Worm (Caenorhabditis elegans) whole organism, young adult: ENCODE measurements around the gene C24A3.2.

Experiments used
- B0035.1 ChIP-seq: sonication (generic microtip); optimal IDR thresholded peaks from 2 replicates; lab custom pipeline; 2016; ENCODE audit warnings: missing genetic modification characterization, mild to moderate bottlenecking, missing compliant biosample characterization, missing genotype, missing genetic modification reagents
- B0261.1 ChIP-seq: sonication (generic microtip); optimal IDR thresholded peaks from 2 replicates; lab custom pipeline; 2016; ENCODE audit warnings: mild to moderate bottlenecking, missing genetic modification characterization, moderate library complexity, missing compliant biosample characterization
- C17E4.6 ChIP-seq: fragments of 200-800 bp; sonication (Bioruptor generic); IDR thresholded peaks from 2 replicates; pipeline ENCODE4 v1.3.6; 2022; ENCODE audit warnings: missing genetic modification reagents, missing genetic modification characterization, missing compliant biosample characterization
- F10E7.11 ChIP-seq: sonication (generic microtip); optimal IDR thresholded peaks from 2 replicates; lab custom pipeline; 2017; ENCODE audit warnings: mild to moderate bottlenecking, missing genetic modification characterization, moderate library complexity, missing compliant biosample characterization
- F37B4.10 ChIP-seq: fragments of 200-800 bp; sonication (Bioruptor generic); IDR thresholded peaks from 2 replicates; pipeline ENCODE4 v1.3.6; 2022; ENCODE audit warnings: missing genetic modification characterization, missing compliant biosample characterization
- F49E8.2 ChIP-seq: sonication (generic microtip); optimal IDR thresholded peaks from 3 replicates; lab custom pipeline; 2017; ENCODE audit warnings: missing genetic modification characterization, mild to moderate bottlenecking, missing compliant biosample characterization, antibody characterized with exemption, moderate library complexity; ENCODE audit not compliant: insufficient read depth
- F52B5.7 ChIP-seq: sonication (generic microtip); optimal IDR thresholded peaks from 2 replicates; lab custom pipeline; 2016; ENCODE audit warnings: mild to moderate bottlenecking, missing genetic modification characterization, missing compliant biosample characterization
- T07F8.4 ChIP-seq: sonication (generic microtip); optimal IDR thresholded peaks from 2 replicates; lab custom pipeline; 2016; ENCODE audit warnings: mild to moderate bottlenecking, missing genetic modification characterization, moderate library complexity, missing compliant biosample characterization
- Y56A3A.18 ChIP-seq: fragments of 200-800 bp; sonication (Bioruptor generic); IDR thresholded peaks from 2 replicates; pipeline ENCODE4 v1.3.6; 2022; ENCODE audit warnings: missing genetic modification reagents, missing genetic modification characterization, missing compliant biosample characterization
- Y67H2A.10 ChIP-seq: fragments of 200-800 bp; sonication (Bioruptor generic); conservative IDR thresholded peaks from 2 replicates; pipeline ENCODE4 v1.3.6; 2022; ENCODE audit warnings: missing genetic modification reagents, missing genetic modification characterization, missing compliant biosample characterization
- Y95B8A.8 ChIP-seq: fragments of 200-800 bp; sonication (Bioruptor generic); IDR thresholded peaks from 2 replicates; pipeline ENCODE4 v1.3.6; 2022; ENCODE audit warnings: missing genetic modification reagents, missing genetic modification characterization, missing compliant biosample characterization
- ZK185.1 ChIP-seq: sonication (generic microtip); optimal IDR thresholded peaks from 2 replicates; lab custom pipeline; 2016; ENCODE audit warnings: mild to moderate bottlenecking, missing genetic modification characterization, missing compliant biosample characterization; ENCODE audit not compliant: poor library complexity, severe bottlenecking
- ama-1 ChIP-seq, 3 experiments: fragments of 150-350 bp in 1 of 3; sonication (generic microtip) in 2 of 3; optimal IDR thresholded peaks; 2 replicates each; lab custom pipeline; 2014 to 2018; ENCODE audit warnings: missing biosample characterization in 2 of 3, missing genetic modification characterization in 2 of 3, missing genetic modification reagents in 2 of 3
- aptf-2 ChIP-seq: fragments of 200-800 bp; sonication (Bioruptor generic); conservative IDR thresholded peaks from 2 replicates; pipeline ENCODE4 v1.3.6; 2022; ENCODE audit warnings: missing genetic modification reagents, missing genetic modification characterization, missing compliant biosample characterization
- aptf-3 ChIP-seq: fragments of 200-800 bp; sonication (Bioruptor generic); IDR thresholded peaks from 2 replicates; pipeline ENCODE4 v1.3.6; 2022; ENCODE audit warnings: missing genetic modification characterization, missing compliant biosample characterization
- attf-3 ChIP-seq: fragments of 200-800 bp; sonication (Bioruptor generic); conservative IDR thresholded peaks from 2 replicates; pipeline ENCODE4 v1.3.6; 2022; ENCODE audit warnings: missing genetic modification reagents, missing genetic modification characterization, missing compliant biosample characterization
- attf-5 ChIP-seq: fragments of 200-800 bp; sonication (Bioruptor generic); optimal IDR thresholded peaks from 2 replicates; lab custom pipeline; 2018; ENCODE audit warnings: mild to moderate bottlenecking, missing genetic modification characterization, missing compliant biosample characterization
- attf-6 ChIP-seq: fragments of 200-800 bp; sonication (Bioruptor generic); IDR thresholded peaks from 2 replicates; pipeline ENCODE4 v1.3.6; 2022; ENCODE audit warnings: missing genetic modification reagents, missing genetic modification characterization, missing compliant biosample characterization
- ccch-3 ChIP-seq: fragments of 200-800 bp; sonication (Bioruptor generic); optimal IDR thresholded peaks from 2 replicates; lab custom pipeline; 2018; ENCODE audit warnings: mild to moderate bottlenecking, missing genetic modification characterization, missing compliant biosample characterization
- cebp-1 ChIP-seq, 2 experiments: fragments of 200-800 bp in 1 of 2; sonication (Bioruptor generic) in 1 of 2; sonication (generic microtip) in 1 of 2; IDR thresholded peaks in 1 of 2; optimal IDR thresholded peaks in 1 of 2; 2 replicates each; pipeline versions ENCODE4 v1.3.6 to Lab custom; 2017 to 2022; ENCODE audit warnings: missing compliant biosample characterization in 2 of 2, missing genetic modification characterization in 2 of 2, mild to moderate bottlenecking in 1 of 2, missing genetic modification reagents in 1 of 2, moderate library complexity in 1 of 2
- ceh-100 ChIP-seq: fragments of 200-800 bp; sonication (Bioruptor generic); IDR thresholded peaks from 2 replicates; pipeline ENCODE4 v1.3.6; 2022; ENCODE audit warnings: missing genetic modification reagents, missing genetic modification characterization, missing compliant biosample characterization
- ceh-58 ChIP-seq: fragments of 200-800 bp; sonication (Bioruptor generic); IDR thresholded peaks from 2 replicates; pipeline ENCODE4 v1.3.6; 2022; ENCODE audit warnings: missing genetic modification characterization, missing compliant biosample characterization
- ceh-79 ChIP-seq: sonication (generic microtip); optimal IDR thresholded peaks from 2 replicates; lab custom pipeline; 2017; ENCODE audit warnings: mild to moderate bottlenecking, missing genetic modification characterization, missing compliant biosample characterization
- dpff-1 ChIP-seq: sonication (generic microtip); optimal IDR thresholded peaks from 2 replicates; lab custom pipeline; 2017; ENCODE audit warnings: mild to moderate bottlenecking, missing genetic modification characterization, missing compliant biosample characterization
- dpl-1 ChIP-seq: fragments of 150-350 bp; optimal IDR thresholded peaks from 2 replicates; lab custom pipeline; 2014; ENCODE audit warnings: missing biosample characterization, missing genetic modification reagents, missing genetic modification characterization
- egl-18 ChIP-seq: fragments of 200-800 bp; sonication (Bioruptor generic); IDR thresholded peaks from 2 replicates; pipeline ENCODE4 v1.3.6; 2022; ENCODE audit warnings: missing genetic modification reagents, missing genetic modification characterization, missing compliant biosample characterization
- egl-44 ChIP-seq: fragments of 200-800 bp; sonication (Bioruptor generic); IDR thresholded peaks from 2 replicates; pipeline ENCODE4 v1.3.6; 2022; ENCODE audit warnings: missing genetic modification reagents, missing genetic modification characterization, missing compliant biosample characterization
- egrh-3 ChIP-seq: fragments of 200-800 bp; sonication (Bioruptor generic); IDR thresholded peaks from 2 replicates; pipeline ENCODE4 v1.3.6; 2022; ENCODE audit warnings: missing genetic modification reagents, missing genetic modification characterization, missing compliant biosample characterization
- fkh-3 ChIP-seq: sonication (generic microtip); optimal IDR thresholded peaks from 2 replicates; lab custom pipeline; 2016; ENCODE audit warnings: mild to moderate bottlenecking, missing genetic modification characterization, missing compliant biosample characterization
- him-1 ChIP-seq: sonication (generic microtip); optimal IDR thresholded peaks from 2 replicates; lab custom pipeline; 2016; ENCODE audit warnings: missing genotype, missing genetic modification reagents, missing genetic modification characterization, missing compliant biosample characterization
- hmg-20 ChIP-seq: fragments of 200-800 bp; sonication (Bioruptor generic); IDR thresholded peaks from 2 replicates; pipeline ENCODE4 v1.3.6; 2022; ENCODE audit warnings: missing genetic modification reagents, missing genetic modification characterization, missing compliant biosample characterization
- lag-1 ChIP-seq: fragments of 200-800 bp; sonication (Bioruptor generic); IDR thresholded peaks from 2 replicates; pipeline ENCODE4 v1.3.6; 2022; ENCODE audit warnings: missing genetic modification reagents, missing genetic modification characterization, missing compliant biosample characterization
- let-526 ChIP-seq: fragments of 200-800 bp; sonication (Bioruptor generic); IDR thresholded peaks from 2 replicates; pipeline ENCODE4 v1.3.6; 2022; ENCODE audit warnings: missing genetic modification reagents, missing genetic modification characterization, missing compliant biosample characterization
- lin-54 ChIP-seq: fragments of 200-800 bp; sonication (Bioruptor generic); optimal IDR thresholded peaks from 2 replicates; lab custom pipeline; 2018; ENCODE audit warnings: mild to moderate bottlenecking, missing genetic modification characterization, missing compliant biosample characterization
- lir-1 ChIP-seq: fragments of 200-800 bp; sonication (Bioruptor generic); conservative IDR thresholded peaks from 2 replicates; pipeline ENCODE4 v1.3.6; 2022; ENCODE audit warnings: missing genetic modification reagents, missing genetic modification characterization, missing compliant biosample characterization
- lsy-27 ChIP-seq: sonication (generic microtip); optimal IDR thresholded peaks from 2 replicates; lab custom pipeline; 2017; ENCODE audit warnings: missing genetic modification characterization, mild to moderate bottlenecking, missing compliant biosample characterization, antibody characterized with exemption, missing genotype, borderline replicate concordance; ENCODE audit not compliant: insufficient read depth
- madf-10 ChIP-seq: sonication (generic microtip); optimal IDR thresholded peaks from 2 replicates; lab custom pipeline; 2016; ENCODE audit warnings: mild to moderate bottlenecking, missing genetic modification characterization, missing compliant biosample characterization
- mes-4 ChIP-seq: sonication (generic microtip); optimal IDR thresholded peaks from 2 replicates; lab custom pipeline; 2016; ENCODE audit warnings: missing genotype, missing genetic modification characterization, missing compliant biosample characterization
- nhr-179 ChIP-seq: sonication (generic microtip); optimal IDR thresholded peaks from 2 replicates; lab custom pipeline; 2016; ENCODE audit warnings: mild to moderate bottlenecking, missing genetic modification characterization, missing compliant biosample characterization
- pbrm-1 ChIP-seq: fragments of 200-800 bp; sonication (Bioruptor generic); IDR thresholded peaks from 2 replicates; pipeline ENCODE4 v1.3.6; 2022; ENCODE audit warnings: missing genetic modification reagents, missing genetic modification characterization, missing compliant biosample characterization
- rcor-1 ChIP-seq: fragments of 200-800 bp; sonication (Bioruptor generic); IDR thresholded peaks from 2 replicates; pipeline ENCODE4 v1.3.6; 2022; ENCODE audit warnings: missing genetic modification reagents, missing genetic modification characterization, missing compliant biosample characterization
- sdz-38 ChIP-seq: sonication (generic microtip); optimal IDR thresholded peaks from 2 replicates; lab custom pipeline; 2016; ENCODE audit warnings: missing genotype, missing genetic modification characterization, missing compliant biosample characterization
- snpc-3.4 ChIP-seq: sonication (generic microtip); optimal IDR thresholded peaks from 2 replicates; lab custom pipeline; 2017; ENCODE audit warnings: missing genetic modification characterization, mild to moderate bottlenecking, missing compliant biosample characterization, antibody characterized with exemption, moderate library complexity, missing genotype, missing genetic modification reagents
- somi-1 ChIP-seq: fragments of 200-800 bp; sonication (Bioruptor generic); optimal IDR thresholded peaks from 2 replicates; lab custom pipeline; 2018; ENCODE audit warnings: mild to moderate bottlenecking, missing genetic modification characterization, missing compliant biosample characterization
- tbx-9 ChIP-seq: sonication (generic microtip); optimal IDR thresholded peaks from 2 replicates; lab custom pipeline; 2016; ENCODE audit warnings: borderline replicate concordance, missing genetic modification characterization, inconsistent platforms, missing compliant biosample characterization
- tlf-1 ChIP-seq: fragments of 200-800 bp; sonication (Bioruptor generic); optimal IDR thresholded peaks from 2 replicates; lab custom pipeline; 2018; ENCODE audit warnings: mild to moderate bottlenecking, missing genetic modification characterization, missing compliant biosample characterization
- zim-3 ChIP-seq: sonication (generic microtip); optimal IDR thresholded peaks from 2 replicates; lab custom pipeline; 2017; ENCODE audit warnings: mild to moderate bottlenecking, missing genetic modification characterization, moderate library complexity, missing compliant biosample characterization
- ztf-28 ChIP-seq: fragments of 200-800 bp; sonication (Bioruptor generic); IDR thresholded peaks from 2 replicates; pipeline ENCODE4 v1.3.6; 2022; ENCODE audit warnings: missing genetic modification reagents, missing genetic modification characterization, missing compliant biosample characterization

C24A3.2 gene

ce11 chrX:8971461-8971860, 25.8 kb upstream of the C24A3.2 start (continued):
- peak; percentile 90 for TF ChIP-seq Y56A3A.18 (GFP tag; lab: Robert Waterston, UW)
- TF ChIP-seq aptf-2 (GFP tag; lab: Robert Waterston, UW): no peak
- no peak for TF ChIP-seq tbx-9 (tag; lab: Kevin White, UChicago)
- TF ChIP-seq dpl-1 (GFP tag; lab: Kevin White, UChicago): no peak
- TF ChIP-seq lsy-27 (tag; lab: Kevin White, UChicago): peak; percentile 45
- peak; percentile 86 for TF ChIP-seq pbrm-1 (GFP tag; lab: Robert Waterston, UW)
- TF ChIP-seq egl-44 (GFP tag; lab: Robert Waterston, UW): no peak
- TF ChIP-seq attf-3 (GFP tag; lab: Robert Waterston, UW): no peak
- TF ChIP-seq rcor-1: peak; percentile 57
- no peak for TF ChIP-seq nhr-179 (tag; lab: Kevin White, UChicago)
- no peak for TF ChIP-seq lag-1 (GFP tag; lab: Robert Waterston, UW)
- TF ChIP-seq hmg-20 (GFP tag; lab: Robert Waterston, UW): no peak
- TF ChIP-seq attf-6 (GFP tag; lab: Robert Waterston, UW): no peak
- no peak for TF ChIP-seq Y95B8A.8 (GFP tag; lab: Robert Waterston, UW)
- no peak for TF ChIP-seq fkh-3 (tag; lab: Kevin White, UChicago)
- TF ChIP-seq F52B5.7 (tag; lab: Kevin White, UChicago): no peak
- peak; percentile 50; the same call in 1 of the 2 replicates for TF ChIP-seq ceh-100 (GFP tag; lab: Robert Waterston, UW)
- TF ChIP-seq T07F8.4: peak; percentile 73
- no peak for TF ChIP-seq lin-54 (GFP tag; lab: Kevin White, UChicago)
- no peak for TF ChIP-seq ama-1 (optimal IDR thresholded peaks at IDR 0.05; lab: Kevin White, UChicago)
- TF ChIP-seq ama-1 (GFP tag; optimal IDR thresholded peaks at IDR 0.05; lab: Kevin White, UChicago): peak; percentile 85
- peak; percentile 23 for TF ChIP-seq B0035.1 (tag; lab: Kevin White, UChicago)
- TF ChIP-seq Y67H2A.10 (GFP tag; lab: Robert Waterston, UW): no peak
- TF ChIP-seq F49E8.2 (tag; lab: Kevin White, UChicago): peak; percentile 2
- no peak for TF ChIP-seq ccch-3 (GFP tag; lab: Kevin White, UChicago)
- TF ChIP-seq egl-18: no peak
- no peak for TF ChIP-seq ztf-28 (GFP tag; lab: Robert Waterston, UW)
- TF ChIP-seq let-526 (GFP tag; lab: Robert Waterston, UW): 0 out of 2 replicates have a peak, but pooled peaks have one; percentile 25
- peak; percentile 55 for TF ChIP-seq snpc-3.4 (tag; lab: Kevin White, UChicago)
- TF ChIP-seq egrh-3 (GFP tag; lab: Robert Waterston, UW): no peak
- TF ChIP-seq him-1 (tag; lab: Kevin White, UChicago): peak; percentile 86
- no peak for TF ChIP-seq C17E4.6 (GFP tag; lab: Robert Waterston, UW)
- TF ChIP-seq attf-5 (GFP tag; lab: Kevin White, UChicago): peak; percentile 14
- TF ChIP-seq aptf-3 (GFP tag; lab: Robert Waterston, UW): no peak
- TF ChIP-seq tlf-1: peak; percentile 0
- TF ChIP-seq lir-1: no peak; the same call in 1 of the 2 replicates
- TF ChIP-seq madf-10 (tag; lab: Kevin White, UChicago): peak; percentile 64
- no peak for TF ChIP-seq F37B4.10 (GFP tag; lab: Robert Waterston, UW)
- peak; percentile 74 for TF ChIP-seq ZK185.1 (tag; lab: Kevin White, UChicago)
- no peak for TF ChIP-seq cebp-1 (GFP tag; IDR thresholded peaks at IDR 0.05; lab: Robert Waterston, UW)
- TF ChIP-seq cebp-1 (tag; optimal IDR thresholded peaks at IDR 0.05; lab: Kevin White, UChicago): no peak
- TF ChIP-seq sdz-38 (tag; lab: Kevin White, UChicago): no peak
- peak; percentile 43 for TF ChIP-seq zim-3 (tag; lab: Kevin White, UChicago)
- no peak for TF ChIP-seq dpff-1
- TF ChIP-seq F10E7.11 (tag; lab: Kevin White, UChicago): no peak
- no peak for TF ChIP-seq ceh-58
- peak; percentile 43 for TF ChIP-seq somi-1 (GFP tag; lab: Kevin White, UChicago)
- TF ChIP-seq B0261.1 (tag; lab: Kevin White, UChicago): peak; percentile 94
- no peak for TF ChIP-seq ceh-79 (tag; lab: Kevin White, UChicago)
- peak; percentile 45 for TF ChIP-seq mes-4 (tag; lab: Kevin White, UChicago)
